Worm (Caenorhabditis elegans) whole organism, dauer: ENCODE results near the gene egg-2.

Source experiments
- unc-62 ChIP-seq: sonication (generic microtip); optimal IDR thresholded peaks from 2 replicates; lab custom pipeline; 2017; ENCODE audit warnings: missing biosample characterization, missing genetic modification reagents, missing genetic modification characterization

Gene egg-2

DNA sequence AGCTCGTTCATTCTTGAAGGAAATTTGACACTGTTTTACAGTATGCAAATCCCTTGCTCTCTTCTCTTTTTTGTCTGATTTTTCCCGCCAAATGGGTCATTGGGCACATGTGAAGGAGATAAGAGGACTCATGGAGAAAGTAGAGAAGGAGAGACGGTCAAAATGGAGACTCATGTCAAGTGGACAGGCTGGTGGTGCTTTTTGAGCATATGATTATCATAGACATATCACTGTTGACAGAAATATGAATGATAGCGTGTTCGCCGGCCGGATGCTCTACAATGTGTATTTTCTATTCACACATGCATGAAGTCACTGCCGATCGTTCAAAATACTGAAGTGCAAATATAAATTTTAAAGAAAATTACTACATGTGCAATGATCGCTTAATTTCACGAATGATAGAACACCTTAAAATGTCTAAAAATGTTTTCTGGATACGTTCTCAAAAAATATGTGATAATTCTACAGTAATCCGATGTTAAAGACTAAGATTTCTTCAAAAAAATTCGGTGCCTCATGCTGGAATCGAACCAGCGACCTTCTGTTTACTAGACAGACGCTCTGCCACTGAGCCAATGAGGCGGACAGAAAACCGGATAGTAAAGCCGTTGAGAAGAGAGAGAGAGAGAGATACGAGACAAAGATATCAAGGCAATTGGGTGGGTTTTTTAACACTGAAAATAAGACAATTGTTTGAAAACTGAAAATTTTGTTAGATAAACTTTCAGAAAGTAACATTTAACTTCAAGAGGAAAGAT is 30.2 kb downstream of the egg-2 start:
- TF ChIP-seq unc-62 (GFP tag; lab: Kevin White, UChicago), result no peak

DNA sequence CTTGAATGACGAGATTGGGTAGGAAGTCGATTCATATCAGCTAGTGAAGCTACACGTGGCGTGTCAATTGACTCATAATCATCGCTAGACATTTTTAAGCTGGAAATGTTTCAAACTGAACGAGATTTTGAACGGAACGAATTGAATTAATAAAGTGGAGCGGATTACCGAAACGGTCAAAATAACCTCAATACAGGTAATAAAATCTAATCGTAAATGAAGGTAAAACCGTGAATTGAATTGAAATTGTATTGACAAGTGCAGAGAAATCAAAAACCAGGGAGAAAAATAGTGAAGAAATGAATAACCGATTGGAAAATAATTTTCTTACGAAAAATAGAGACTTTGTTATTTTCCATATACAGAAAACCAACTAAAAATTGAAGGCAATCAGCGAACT is 31.3 kb downstream of the egg-2 start, which contains the start of gene cyk-1:
Gene cyk-1 (minus strand): TSS at position 101 of the 400 bp plus-strand sequence.
- TF ChIP-seq unc-62 (GFP tag; lab: Kevin White, UChicago), result no peak

DNA sequence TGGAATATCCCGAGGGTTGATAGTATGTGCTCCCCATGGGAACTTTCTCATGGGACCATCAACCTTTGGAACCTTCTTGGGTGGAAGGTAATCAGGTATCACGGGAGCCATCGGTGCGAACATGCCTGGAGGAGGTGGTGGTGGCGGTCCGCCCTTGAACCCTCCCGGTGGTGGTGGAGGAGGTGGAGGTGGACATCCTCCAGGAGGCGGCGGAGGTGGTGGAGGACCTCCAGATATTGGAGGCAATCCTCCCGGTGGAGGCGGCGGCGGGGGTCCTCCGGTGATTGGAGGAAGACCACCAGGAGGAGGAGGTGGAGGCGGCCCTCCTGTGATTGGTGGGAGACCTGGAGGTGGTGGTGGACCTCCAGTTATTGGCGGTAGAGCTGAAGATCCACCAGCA is 34.5 kb downstream of the egg-2 start:
- no peak for TF ChIP-seq unc-62 (GFP tag; lab: Kevin White, UChicago)

DNA sequence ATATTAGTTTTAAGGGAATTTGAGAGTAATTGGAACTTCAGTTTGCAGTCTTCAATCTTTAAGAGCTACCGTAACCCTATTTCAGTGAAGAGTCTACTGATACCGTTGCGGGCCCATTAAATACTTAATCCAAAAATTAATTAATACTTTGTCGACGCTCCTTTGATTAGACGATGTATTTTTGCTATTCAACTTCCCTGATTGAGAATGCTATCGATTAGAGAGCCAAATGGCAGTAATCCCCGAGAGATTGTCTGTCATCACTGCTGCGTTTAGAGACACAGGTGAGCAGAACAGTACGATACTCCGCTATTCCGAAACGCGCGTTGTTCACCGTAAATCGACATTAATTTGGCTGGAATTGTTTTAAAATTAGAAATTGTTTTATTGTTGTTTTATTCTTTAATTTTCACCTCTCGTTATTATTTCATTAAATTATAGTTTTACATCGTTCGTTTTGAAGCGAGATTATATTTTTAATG is 39.2 kb downstream of the egg-2 start, which contains the start of gene rfl-1:
Gene rfl-1 (plus strand): TSS at position 51 of the 482 bp plus-strand sequence.
- no peak for TF ChIP-seq unc-62 (GFP tag; lab: Kevin White, UChicago)

DNA sequence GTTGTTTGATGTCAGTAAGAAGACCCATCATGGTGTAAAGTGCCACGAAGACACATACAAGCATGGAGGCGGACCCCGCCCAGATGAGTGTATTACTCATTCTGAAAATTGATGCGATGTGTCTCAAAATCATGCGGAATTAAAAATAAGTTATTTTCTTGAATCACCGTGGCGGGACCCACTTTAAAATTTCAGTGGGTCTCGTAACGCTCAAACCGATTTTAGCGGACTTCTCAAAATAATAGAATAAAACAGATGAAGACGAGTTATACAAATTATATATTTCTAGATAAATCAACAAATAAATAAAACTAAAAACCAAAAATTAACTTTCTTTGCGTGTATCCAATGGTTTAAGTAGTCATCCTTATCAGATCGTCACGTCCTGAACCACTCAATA is 39.9 kb downstream of the egg-2 start, which contains the start of gene col-8:
Gene col-8 (minus strand): TSS at position 101 of the 400 bp plus-strand sequence.
- no peak for TF ChIP-seq unc-62 (GFP tag; lab: Kevin White, UChicago)

DNA sequence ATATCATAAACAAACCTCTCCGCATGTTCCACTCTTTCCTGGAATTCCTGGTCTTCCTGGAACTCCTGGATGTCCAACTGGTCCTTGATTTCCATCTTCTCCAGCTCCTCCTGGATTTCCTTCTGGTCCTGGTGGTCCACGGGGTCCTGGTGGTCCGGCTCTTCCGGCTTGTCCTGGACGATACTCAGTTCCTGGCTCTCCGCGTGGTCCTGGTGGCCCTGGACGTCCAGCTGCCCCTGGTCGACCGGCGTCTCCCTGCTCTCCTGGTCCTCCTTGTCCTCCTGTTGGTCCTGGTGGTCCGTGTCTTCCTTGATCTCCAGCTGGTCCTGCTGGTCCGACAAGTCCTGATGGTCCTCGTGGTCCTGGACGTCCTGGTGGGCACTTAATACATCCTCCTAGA is 40.7 kb downstream of the egg-2 start:
- no peak for TF ChIP-seq unc-62 (GFP tag; lab: Kevin White, UChicago)

DNA sequence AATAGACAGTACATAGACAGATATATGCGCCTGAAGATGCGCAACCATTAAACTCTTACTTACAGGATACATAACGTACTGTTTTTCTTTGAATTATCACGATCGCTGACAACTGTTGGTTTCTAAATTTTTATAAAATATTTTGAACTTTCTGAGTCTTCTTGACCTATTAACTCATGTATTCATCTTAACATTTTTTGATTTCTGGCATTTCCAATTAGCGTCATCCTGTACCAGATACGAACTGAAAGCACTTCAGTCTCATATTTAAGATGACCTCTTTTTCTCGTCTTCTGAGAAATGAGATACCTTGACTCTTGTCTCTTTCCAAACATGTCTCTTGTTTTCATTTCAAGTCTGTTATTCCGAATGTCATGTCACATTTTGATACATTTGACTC is 46.6 kb downstream of the egg-2 start:
- no peak for TF ChIP-seq unc-62 (GFP tag; lab: Kevin White, UChicago)

DNA sequence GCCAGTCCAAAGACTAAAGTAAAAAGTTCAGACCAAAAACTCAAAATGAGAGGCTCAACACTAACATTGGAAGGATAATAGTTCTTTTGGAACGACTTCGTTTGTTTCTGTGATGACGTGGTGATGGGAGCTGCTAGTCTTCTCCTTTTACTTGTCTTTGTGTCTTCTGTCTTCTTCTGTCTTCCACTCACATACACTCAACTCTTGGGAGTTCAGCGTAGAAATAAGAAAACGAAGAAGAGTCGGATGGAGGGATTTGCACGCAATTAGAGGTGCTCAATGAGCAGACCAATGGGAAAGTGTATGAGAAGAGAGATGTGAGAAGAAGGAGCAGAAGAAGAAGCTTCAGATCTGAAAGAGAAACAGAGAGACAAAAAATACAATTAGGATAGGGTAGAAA is 48.3 kb downstream of the egg-2 start:
- TF ChIP-seq unc-62 (GFP tag; lab: Kevin White, UChicago), result no peak

DNA sequence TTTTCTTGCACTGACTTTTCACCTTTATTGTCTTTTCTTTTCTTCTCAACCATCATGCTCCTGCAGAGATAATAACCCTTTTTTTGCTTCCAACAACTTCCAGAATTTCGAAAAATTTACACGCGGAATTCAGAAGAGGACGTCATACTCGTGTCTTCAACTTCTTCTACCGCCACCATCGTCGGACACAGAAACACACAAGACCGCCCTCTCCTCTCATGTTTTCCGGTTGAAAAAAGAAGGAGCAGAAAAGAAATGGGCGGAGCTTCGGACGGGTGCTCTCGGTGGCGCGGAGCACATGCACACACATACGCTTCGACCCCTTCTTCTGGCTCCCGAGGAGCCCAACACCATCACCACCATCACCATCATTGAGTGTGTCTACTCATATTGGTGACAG is 51.5 kb downstream of the egg-2 start, which contains the start of gene lgc-38:
Gene lgc-38 (plus strand): TSS at position 301 of the 400 bp plus-strand sequence.
- no peak for TF ChIP-seq unc-62 (GFP tag; lab: Kevin White, UChicago)
